Worm (Caenorhabditis elegans): ENCODE results near the gene F27E5.9.

The F27E5.9 gene

ce11 chrII:10144092-10144491, 9.3 kb downstream of the F27E5.9 start, which contains the start of gene F27E5.3:
Gene F27E5.3, minus strand, starts transcription at chrII:10144192.
- peak in 1 of 2 experiments; percentile 70 for TF ChIP-seq unc-62 (GFP tag; optimal IDR thresholded peaks at IDR 0.05 in 1 of 2)
- no peak for TF ChIP-seq unc-62 (tag; optimal IDR thresholded peaks at IDR 0.05)
- no peak for TF ChIP-seq madf-9 (GFP tag; conservative IDR thresholded peaks at IDR 0.05)
- no peak for TF ChIP-seq lin-38 (GFP tag; IDR thresholded peaks at IDR 0.05)

- TF ChIP-seq nhr-111 (GFP tag; optimal IDR thresholded peaks at IDR 0.05): no peak
- TF ChIP-seq nhr-77 (tag; optimal IDR thresholded peaks at IDR 0.05): no peak
- no peak for TF ChIP-seq spr-3 (GFP tag; optimal IDR thresholded peaks at IDR 0.05)
- TF ChIP-seq aha-1 (tag): peak; percentile 88
- peak in 1 of 2 experiments; percentile 3 for TF ChIP-seq unc-62 (GFP tag; optimal IDR thresholded peaks at IDR 0.05 in 1 of 2)
- no peak for TF ChIP-seq unc-62 (tag; optimal IDR thresholded peaks at IDR 0.05)
- TF ChIP-seq daf-8 (GFP tag; IDR thresholded peaks at IDR 0.05): no peak
These were observed 11.7 kb downstream of the F27E5.9 start, which contains the start of gene pax-3 for ce11 chrII:10146488-10146887. Gene pax-3, plus strand, starts transcription at chrII:10146570.

- no peak for TF ChIP-seq nhr-76 (tag; optimal IDR thresholded peaks at IDR 0.05)
- TF ChIP-seq mxl-2 (GFP tag; conservative IDR thresholded peaks at IDR 0.05): no peak
- no peak for TF ChIP-seq mdl-1 (tag; optimal IDR thresholded peaks at IDR 0.05)
- no peak for TF ChIP-seq D1046.2 (GFP tag; IDR thresholded peaks at IDR 0.05)
- TF ChIP-seq php-3 (GFP tag; IDR thresholded peaks at IDR 0.05): no peak
- no peak for TF ChIP-seq daf-19 (GFP tag; conservative IDR thresholded peaks at IDR 0.05)
- TF ChIP-seq hlh-30 (tag; optimal IDR thresholded peaks at IDR 0.05; ENCODE audit: insufficient read depth): no peak
- TF ChIP-seq egl-43 (GFP tag; IDR thresholded peaks at IDR 0.05): no peak
- TF ChIP-seq sdz-12 (GFP tag; optimal IDR thresholded peaks at IDR 0.05): no peak
- TF ChIP-seq arid-1 (GFP tag; conservative IDR thresholded peaks at IDR 0.05): no peak
- no peak for TF ChIP-seq nhr-237 (tag; optimal IDR thresholded peaks at IDR 0.05)
- no peak for TF ChIP-seq spr-1 (tag; optimal IDR thresholded peaks at IDR 0.05)
- no peak for TF ChIP-seq nhr-25 (tag; optimal IDR thresholded peaks at IDR 0.05; ENCODE audit: borderline replicate concordance, insufficient read depth)
- no peak for TF ChIP-seq ctbp-1 (GFP tag; IDR thresholded peaks at IDR 0.05)
- TF ChIP-seq nhr-102 (tag; optimal IDR thresholded peaks at IDR 0.05): no peak
- no peak for TF ChIP-seq lin-29 (GFP tag; IDR thresholded peaks at IDR 0.05)
- TF ChIP-seq lin-38 (GFP tag; IDR thresholded peaks at IDR 0.05): no peak
- no peak for TF ChIP-seq zip-11 (GFP tag; IDR thresholded peaks at IDR 0.05)
These were observed 12.8 kb downstream of the F27E5.9 start for ce11 chrII:10147502-10147901.

ce11 chrII:10155106-10155505, 20.4 kb downstream of the F27E5.9 start, which contains the start of gene nlp-63:
Gene nlp-63, plus strand, starts transcription at chrII:10155406.
- TF ChIP-seq tra-1 (GFP tag; IDR thresholded peaks at IDR 0.05): no peak
- TF ChIP-seq dpl-1 (GFP tag; optimal IDR thresholded peaks at IDR 0.05): no peak
- no peak for TF ChIP-seq nhr-48 (tag; optimal IDR thresholded peaks at IDR 0.05)
- TF ChIP-seq lim-7 (GFP tag; IDR thresholded peaks at IDR 0.05): no peak
- TF ChIP-seq daf-8 (GFP tag; IDR thresholded peaks at IDR 0.05): no peak
- TF ChIP-seq nhr-25 (tag; optimal IDR thresholded peaks at IDR 0.05; ENCODE audit: borderline replicate concordance, insufficient read depth): no peak

ce11 chrII:10162785-10163184, 28.0 kb downstream of the F27E5.9 start:
- TF ChIP-seq zip-2 (tag; optimal IDR thresholded peaks at IDR 0.05): no peak
- peak; percentile 24 for TF ChIP-seq nhr-11 (tag; optimal IDR thresholded peaks at IDR 0.05)

- TF ChIP-seq aha-1 (tag) (peak; percentile 66), lin-13 (GFP tag; optimal IDR thresholded peaks at IDR 0.05) (no peak), daf-8 (GFP tag; IDR thresholded peaks at IDR 0.05) (no peak), ctbp-1 (GFP tag; IDR thresholded peaks at IDR 0.05) (no peak), pqm-1 (tag; optimal IDR thresholded peaks at IDR 0.05) (no peak), set-16 (GFP tag; IDR thresholded peaks at IDR 0.05) (no peak), unc-62 (GFP tag; optimal IDR thresholded peaks at IDR 0.05 in 1 of 2) (no peak), unc-62 (tag; optimal IDR thresholded peaks at IDR 0.05) (no peak)
These were observed 29.4 kb downstream of the F27E5.9 start for ce11 chrII:10164137-10164536.
